Fruit fly (Drosophila melanogaster) whole organism, adult: Measurements from ENCODE around the gene eIF4E5.

Experiments
- CG11617 ChIP-seq: fragments of 200-800 bp; sonication (Bioruptor generic); optimal IDR thresholded peaks from 2 replicates; lab custom pipeline; 2017; ENCODE audit warnings: mild to moderate bottlenecking, missing biosample characterization, missing genetic modification reagents, missing genetic modification characterization
- CG12768 ChIP-seq: fragments of 200-800 bp; sonication (Bioruptor generic); optimal IDR thresholded peaks from 2 replicates; lab custom pipeline; 2017; ENCODE audit warnings: missing biosample characterization, missing genetic modification characterization, mild to moderate bottlenecking, moderate library complexity, missing genetic modification reagents
- CG14711 ChIP-seq: fragments of 200-800 bp; sonication (Bioruptor generic); optimal IDR thresholded peaks from 2 replicates; lab custom pipeline; 2018; ENCODE audit warnings: missing biosample characterization, mild to moderate bottlenecking, missing genetic modification characterization, moderate library complexity
- CG1620 ChIP-seq: fragments of 200-800 bp; sonication (Bioruptor generic); optimal IDR thresholded peaks from 2 replicates; lab custom pipeline; 2016; ENCODE audit warnings: missing biosample characterization, missing genetic modification characterization
- CG33017 ChIP-seq: fragments of 200-800 bp; sonication (Bioruptor generic); optimal IDR thresholded peaks from 2 replicates; lab custom pipeline; 2018; ENCODE audit warnings: missing biosample characterization, mild to moderate bottlenecking, missing genetic modification characterization, moderate library complexity
- CG5204 ChIP-seq: fragments of 200-800 bp; sonication (Bioruptor generic); optimal IDR thresholded peaks from 2 replicates; lab custom pipeline; 2016; ENCODE audit warnings: missing biosample characterization, missing genetic modification characterization
- CG7045 ChIP-seq: fragments of 200-800 bp; sonication (Bioruptor generic); optimal IDR thresholded peaks from 2 replicates; lab custom pipeline; 2017; ENCODE audit warnings: missing biosample characterization, mild to moderate bottlenecking, missing genetic modification characterization
- CG7101 ChIP-seq: fragments of 200-800 bp; sonication (Bioruptor generic); optimal IDR thresholded peaks from 2 replicates; lab custom pipeline; 2018; ENCODE audit warnings: missing biosample characterization, mild to moderate bottlenecking, missing genetic modification characterization, moderate library complexity
- Clk ChIP-seq: fragments of 200-800 bp; sonication (Bioruptor generic); optimal IDR thresholded peaks from 2 replicates; lab custom pipeline; 2017; ENCODE audit warnings: missing biosample characterization, missing genetic modification characterization
- Crg-1 ChIP-seq: fragments of 200-800 bp; sonication (Bioruptor generic); optimal IDR thresholded peaks from 2 replicates; lab custom pipeline; 2016; ENCODE audit warnings: missing biosample characterization, missing genetic modification characterization
- Hr96 ChIP-seq: fragments of 200-800 bp; sonication (Bioruptor generic); optimal IDR thresholded peaks from 2 replicates; lab custom pipeline; 2016; ENCODE audit warnings: missing biosample characterization, missing genetic modification characterization
- Mnt ChIP-seq: fragments of 200-800 bp; sonication (Bioruptor generic); optimal IDR thresholded peaks from 2 replicates; lab custom pipeline; 2016; ENCODE audit warnings: missing biosample characterization, mild to moderate bottlenecking, missing genetic modification characterization
- bab1 ChIP-seq: fragments of 200-800 bp; sonication (Bioruptor generic); optimal IDR thresholded peaks from 3 replicates; lab custom pipeline; 2019; ENCODE audit warnings: missing biosample characterization, mild to moderate bottlenecking, missing genetic modification characterization, moderate library complexity
- cic ChIP-seq: fragments of 200-800 bp; sonication (Bioruptor generic); optimal IDR thresholded peaks from 2 replicates; lab custom pipeline; 2017; ENCODE audit warnings: missing biosample characterization, mild to moderate bottlenecking, missing genetic modification characterization, moderate library complexity
- cnc ChIP-seq, 2 experiments: fragments of >200 bp; optimal IDR thresholded peaks; 2 replicates each; lab custom pipeline; 2017
- kay ChIP-seq: fragments of 200-800 bp; sonication (Bioruptor generic); peaks from one replicate; lab custom pipeline; 2016; ENCODE audit warnings: missing biosample characterization, missing genetic modification characterization, borderline replicate concordance
- ovo ChIP-seq: fragments of 200-800 bp; sonication (Bioruptor generic); optimal IDR thresholded peaks from 2 replicates; lab custom pipeline; 2016; ENCODE audit warnings: missing biosample characterization, missing genetic modification characterization
- pad ChIP-seq: fragments of 200-800 bp; sonication (Bioruptor generic); optimal IDR thresholded peaks from 3 replicates; lab custom pipeline; 2017; ENCODE audit warnings: missing biosample characterization, missing genetic modification characterization, mild to moderate bottlenecking, moderate library complexity, missing genetic modification reagents
- tj ChIP-seq: fragments of 200-800 bp; sonication (Bioruptor generic); optimal IDR thresholded peaks from 3 replicates; lab custom pipeline; 2017; ENCODE audit warnings: missing biosample characterization, mild to moderate bottlenecking, missing genetic modification characterization, moderate library complexity
- toe ChIP-seq: fragments of 200-800 bp; sonication (Bioruptor generic); optimal IDR thresholded peaks from 2 replicates; lab custom pipeline; 2016; ENCODE audit warnings: missing biosample characterization, missing genetic modification characterization

eIF4E5 gene

DNA sequence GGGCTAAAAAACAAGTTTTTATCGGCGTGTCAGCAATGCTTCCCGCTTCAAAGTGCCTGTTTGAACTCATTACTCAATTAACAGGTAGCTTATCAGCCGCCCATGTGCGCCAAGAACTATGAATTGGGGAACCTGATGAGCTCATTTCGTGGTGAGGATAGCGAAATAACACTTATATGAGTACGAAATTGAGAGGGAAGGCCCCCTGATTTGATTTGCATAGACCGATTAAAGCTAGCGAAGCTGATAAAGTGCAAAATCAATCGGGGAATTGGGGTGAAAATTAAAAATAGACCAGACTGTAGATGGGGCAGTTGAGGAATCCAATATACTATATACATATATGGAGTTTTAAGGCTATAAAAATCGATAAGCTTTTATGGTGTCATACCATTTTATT, 39.5 kb downstream of the eIF4E5 start:
- peak; percentile 32 for TF ChIP-seq Mnt (GFP tag; lab: Kevin White, UChicago)
- TF ChIP-seq kay (GFP tag; lab: Kevin White, UChicago) = peak; percentile 47
- TF ChIP-seq cnc (optimal IDR thresholded peaks at IDR 0.05; lab: Kevin White, UChicago) = no peak

DNA sequence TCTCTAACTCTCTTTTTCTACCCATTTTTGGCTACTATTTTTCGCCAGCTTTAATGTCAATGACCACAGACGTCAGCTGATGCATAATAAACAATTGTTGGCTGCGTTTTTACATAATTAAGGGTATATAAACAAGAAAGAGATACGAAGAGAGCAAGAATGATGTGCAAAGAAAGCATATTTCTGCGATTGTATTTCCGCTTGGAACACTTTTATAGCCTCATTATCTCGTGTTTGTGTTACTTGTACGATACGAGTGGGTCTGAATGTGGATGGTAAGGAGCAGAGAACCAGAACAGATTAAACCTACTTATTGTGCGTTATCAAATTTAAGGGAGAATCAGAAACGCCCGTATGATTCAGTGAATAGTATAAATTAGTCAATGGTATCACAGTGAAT, 40.2 kb downstream of the eIF4E5 start:
- TF ChIP-seq pad (GFP tag; lab: Kevin White, UChicago) (no peak), kay (GFP tag; lab: Kevin White, UChicago) (no peak), Mnt (GFP tag; lab: Kevin White, UChicago) (no peak), toe (GFP tag; lab: Kevin White, UChicago) (no peak), CG33017 (tag; lab: Kevin White, UChicago) (no peak), Clk (GFP tag; lab: Kevin White, UChicago) (no peak), CG5204 (no peak), Hr96 (GFP tag; lab: Kevin White, UChicago) (no peak), CG12768 (GFP tag; lab: Kevin White, UChicago) (no peak), CG7045 (GFP tag; lab: Kevin White, UChicago) (no peak), tj (GFP tag; lab: Kevin White, UChicago) (no peak), CG7101 (tag; lab: Kevin White, UChicago) (no peak)

DNA sequence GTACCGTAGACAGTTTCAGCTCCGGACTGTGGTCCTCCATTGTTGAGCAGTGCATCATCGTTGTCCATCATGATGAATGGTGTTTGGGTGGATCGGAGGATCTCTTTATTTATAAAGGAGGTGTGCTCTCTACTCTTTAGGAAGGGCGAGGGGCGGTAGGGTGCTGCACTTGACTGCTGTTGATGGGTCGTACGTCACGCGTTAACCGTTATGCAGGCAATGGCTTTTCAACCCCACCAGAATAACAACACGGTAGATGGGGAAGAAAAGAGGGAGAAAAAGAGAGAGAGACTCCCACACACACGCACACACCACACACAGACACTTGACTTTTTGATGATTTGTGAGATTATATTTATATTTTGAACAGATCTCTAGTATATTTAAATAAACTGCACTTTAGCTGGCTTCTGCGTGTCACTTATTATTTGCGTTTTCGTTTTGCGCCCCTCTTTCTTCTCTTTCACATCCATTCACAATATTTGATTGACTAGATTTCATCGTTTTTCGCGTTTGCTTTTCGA, 40.8 kb downstream of the eIF4E5 start:
- TF ChIP-seq Mnt (GFP tag; lab: Kevin White, UChicago) (no peak), CG7101 (tag; lab: Kevin White, UChicago) (no peak), CG5204 (no peak), cic (GFP tag; lab: Kevin White, UChicago) (no peak), ovo (GFP tag; lab: Kevin White, UChicago) (peak; percentile 93), pad (GFP tag; lab: Kevin White, UChicago) (peak; percentile 46), CG7045 (GFP tag; lab: Kevin White, UChicago) (no peak)

DNA sequence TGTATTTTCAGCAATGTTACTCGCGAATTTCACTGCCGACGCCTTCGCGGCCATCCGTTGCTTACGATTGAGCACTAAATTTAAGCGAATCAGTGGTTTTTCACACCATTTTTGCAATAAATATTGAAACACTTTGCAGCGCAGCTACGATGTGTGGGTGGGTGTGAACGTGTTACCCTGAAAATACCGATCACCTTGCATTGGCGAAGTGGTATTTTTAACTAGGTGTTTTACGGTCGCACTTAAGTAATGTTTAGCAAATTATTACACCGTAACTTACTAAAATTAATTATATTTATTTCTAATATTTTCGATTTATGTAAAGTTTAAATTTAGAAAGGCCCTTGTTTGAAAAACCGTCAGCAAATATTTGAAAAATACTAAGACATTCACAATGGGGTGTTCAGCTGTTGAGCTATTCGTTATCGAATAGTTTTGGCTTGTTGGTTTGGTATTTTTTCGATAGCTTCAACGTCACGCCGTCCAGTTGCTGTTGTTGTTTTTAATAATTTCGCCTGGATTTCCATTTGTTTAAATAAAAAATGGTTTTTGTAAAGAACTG, 41.3 kb downstream of the eIF4E5 start, which contains the start of the genes syd and Srp9:
syd (minus strand) TSS at position 188 of the 562 bp plus-strand sequence.
Srp9 (plus strand) TSS at position 441 of the 562 bp plus-strand sequence.
- TF ChIP-seq Mnt (GFP tag; lab: Kevin White, UChicago) (peak; percentile 13), CG7101 (tag; lab: Kevin White, UChicago) (no peak), Crg-1 (GFP tag; lab: Kevin White, UChicago) (no peak), CG14711 (tag; lab: Kevin White, UChicago) (peak; percentile 1)

DNA sequence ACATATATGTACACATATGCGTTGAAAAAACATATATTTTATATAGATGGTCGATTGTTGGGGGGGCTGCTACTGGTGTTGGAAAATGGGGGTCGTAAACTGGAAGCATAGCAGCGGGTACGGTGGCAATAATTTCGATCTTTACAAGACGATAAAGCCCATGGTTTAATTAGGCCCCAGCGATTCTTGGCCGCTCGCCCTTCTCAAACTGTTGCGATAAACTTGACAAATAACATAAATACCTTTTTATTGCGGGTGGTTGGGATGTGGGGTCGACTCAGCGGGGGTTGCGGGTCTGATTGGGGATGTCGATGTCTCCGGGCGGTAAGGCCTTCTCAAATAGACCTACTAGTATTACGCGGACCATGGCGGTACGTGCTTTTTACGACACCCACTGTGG, 44.0 kb downstream of the eIF4E5 start:
- TF ChIP-seq cic (GFP tag; lab: Kevin White, UChicago) (no peak), CG1620 (no peak), CG11617 (GFP tag; lab: Kevin White, UChicago) (no peak), cnc (optimal IDR thresholded peaks at IDR 0.05; lab: Kevin White, UChicago) (no peak), pad (GFP tag; lab: Kevin White, UChicago) (no peak), CG7101 (tag; lab: Kevin White, UChicago) (no peak)

DNA sequence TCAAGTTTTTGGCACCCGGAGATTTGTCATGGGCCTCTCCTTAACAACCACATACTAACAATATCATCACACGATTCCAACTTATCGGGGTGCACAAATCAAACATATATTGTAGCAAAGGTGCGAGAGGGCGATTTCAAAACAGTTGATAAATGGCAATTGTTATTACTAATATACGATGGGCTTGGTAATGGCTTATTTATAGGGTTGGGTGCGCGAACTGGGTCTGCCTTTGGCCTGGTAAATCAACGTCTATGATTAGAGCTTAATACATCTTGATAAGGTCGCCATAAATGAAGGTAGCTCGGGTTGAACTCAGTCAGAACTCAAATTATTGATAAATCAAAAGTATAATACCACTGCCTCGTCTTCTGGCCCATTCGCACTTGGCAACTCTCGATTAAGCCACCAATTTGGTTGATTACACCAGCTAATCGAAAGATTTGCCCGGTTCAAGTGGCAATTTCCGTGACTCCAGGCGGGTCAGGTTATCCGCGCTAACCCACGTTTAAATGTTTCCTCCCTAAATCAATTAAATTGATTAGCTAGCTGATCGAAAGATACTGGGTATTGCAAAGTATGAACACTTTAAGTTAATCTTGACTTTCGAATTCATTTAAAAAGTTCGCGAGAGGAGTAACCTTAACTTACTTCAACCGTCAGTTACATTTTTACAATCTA, 46.0 kb downstream of the eIF4E5 start:
- TF ChIP-seq Hr96 (GFP tag; lab: Kevin White, UChicago) (no peak), Crg-1 (GFP tag; lab: Kevin White, UChicago) (no peak), toe (GFP tag; lab: Kevin White, UChicago) (no peak), cic (GFP tag; lab: Kevin White, UChicago) (no peak), CG7101 (tag; lab: Kevin White, UChicago) (no peak), CG5204 (no peak), CG12768 (GFP tag; lab: Kevin White, UChicago) (no peak), Mnt (GFP tag; lab: Kevin White, UChicago) (no peak)

DNA sequence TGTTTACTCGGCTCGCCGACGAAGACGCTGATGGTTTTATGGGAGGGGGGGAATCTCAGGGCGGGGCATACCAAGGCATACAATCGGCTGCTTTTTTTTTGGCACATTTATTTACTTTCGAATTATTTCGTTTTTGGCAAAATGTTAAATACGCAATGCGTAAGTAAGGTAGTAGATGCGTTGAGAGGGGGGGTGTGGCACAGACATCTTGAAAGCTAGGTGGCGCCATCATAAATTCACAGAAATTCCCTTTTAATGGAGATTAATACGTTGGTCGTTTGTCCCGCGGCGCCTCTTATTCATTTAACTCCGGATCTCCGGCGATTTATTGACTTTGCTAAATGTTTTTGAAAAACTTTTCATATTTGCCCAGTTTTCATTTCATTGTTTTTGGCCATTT, 46.8 kb downstream of the eIF4E5 start:
- TF ChIP-seq cic (GFP tag; lab: Kevin White, UChicago) (no peak), bab1 (GFP tag; lab: Kevin White, UChicago) (no peak), toe (GFP tag; lab: Kevin White, UChicago) (no peak), CG5204 (no peak), CG7045 (GFP tag; lab: Kevin White, UChicago) (no peak)
